Fruit fly (Drosophila melanogaster): ENCODE data around the gene Coq4.

Coq4 gene

dm6 chr3L:17430390-17430789, 3.0 kb downstream of the Coq4 start:
- TF ChIP-seq CG11504 (tag; optimal IDR thresholded peaks at IDR 0.05) (no peak), bigmax (GFP tag; optimal IDR thresholded peaks at IDR 0.05) (no peak), CG17829 (tag; optimal IDR thresholded peaks at IDR 0.05) (no peak), CG1233 (GFP tag; optimal IDR thresholded peaks at IDR 0.05) (no peak), tap (tag; optimal IDR thresholded peaks at IDR 0.05) (no peak), CG10267 (tag; optimal IDR thresholded peaks at IDR 0.05) (no peak), inv (GFP tag; IDR thresholded peaks at IDR 0.05; ENCODE audit: partially characterized antibody) (no peak), Blimp-1 (GFP tag; optimal IDR thresholded peaks at IDR 0.05) (peak; percentile 18), CG34224 (GFP tag; IDR thresholded peaks at IDR 0.05; ENCODE audit: partially characterized antibody) (no peak), Oaz (GFP tag; IDR thresholded peaks at IDR 0.05) (no peak), MBD-R2 (GFP tag; IDR thresholded peaks at IDR 0.05) (no peak), CG30431 (GFP tag; optimal IDR thresholded peaks at IDR 0.05) (no peak), row (GFP tag; IDR thresholded peaks at IDR 0.05) (no peak), CG8388 (GFP tag; optimal IDR thresholded peaks at IDR 0.05) (no peak), C15 (GFP tag; IDR thresholded peaks at IDR 0.05) (no peak), CG11398 (GFP tag; optimal IDR thresholded peaks at IDR 0.05) (no peak), Mrtf (GFP tag; IDR thresholded peaks at IDR 0.05) (no peak), chinmo (GFP tag; IDR thresholded peaks at IDR 0.05; ENCODE audit: partially characterized antibody) (peak; percentile 87; the same call in 3 of the 4 replicates), CG2712 (tag; optimal IDR thresholded peaks at IDR 0.05) (no peak), zfh2 (GFP tag; optimal IDR thresholded peaks at IDR 0.05) (no peak), sd (tag; optimal IDR thresholded peaks at IDR 0.05) (peak; percentile 61), Rfx (GFP tag; IDR thresholded peaks at IDR 0.05) (peak; percentile 5; the same call in 1 of the 2 replicates), Fer2 (tag; optimal IDR thresholded peaks at IDR 0.05) (no peak), rib (GFP tag; IDR thresholded peaks at IDR 0.05) (peak; percentile 43; the same call in 1 of the 2 replicates), CG11093 (GFP tag; IDR thresholded peaks at IDR 0.05) (no peak), Sox102F (GFP tag; optimal IDR thresholded peaks at IDR 0.05) (no peak), CG10959 (GFP tag; IDR thresholded peaks at IDR 0.05) (no peak), CoRest (tag; optimal IDR thresholded peaks at IDR 0.05) (no peak), CkIIα-i1 (GFP tag; IDR thresholded peaks at IDR 0.05) (no peak), sc (optimal IDR thresholded peaks at IDR 0.05) (no peak), sc (GFP tag; optimal IDR thresholded peaks at IDR 0.05) (no peak), NK7.1 (GFP tag; optimal IDR thresholded peaks at IDR 0.05) (no peak), Hr78 (GFP tag; optimal IDR thresholded peaks at IDR 0.05) (peak in 1 of 2 experiments; percentile 75), CG2129 (GFP tag; IDR thresholded peaks at IDR 0.05; ENCODE audit: partially characterized antibody) (no peak), sisA (GFP tag; IDR thresholded peaks at IDR 0.05) (no peak), nom (GFP tag; optimal IDR thresholded peaks at IDR 0.05) (no peak), CG6272 (GFP tag; IDR thresholded peaks at IDR 0.05) (no peak), zf30C (GFP tag; optimal IDR thresholded peaks at IDR 0.05) (no peak), hbn (GFP tag; IDR thresholded peaks at IDR 0.05; ENCODE audit: partially characterized antibody) (no peak), Dbx (GFP tag; IDR thresholded peaks at IDR 0.05) (no peak), Sry-β (GFP tag; optimal IDR thresholded peaks at IDR 0.05) (no peak), tio (GFP tag; optimal IDR thresholded peaks at IDR 0.05) (no peak), dan (GFP tag; IDR thresholded peaks at IDR 0.05) (no peak), mld (GFP tag; IDR thresholded peaks at IDR 0.05; ENCODE audit: partially characterized antibody) (no peak), Nf-YA (GFP tag; IDR thresholded peaks at IDR 0.05) (no peak), vvl (GFP tag; IDR thresholded peaks at IDR 0.05) (peak; percentile 13; the same call in 1 of the 2 replicates), CG16813 (GFP tag; IDR thresholded peaks at IDR 0.05; ENCODE audit: partially characterized antibody) (no peak), HLH4C (GFP tag; IDR thresholded peaks at IDR 0.05; ENCODE audit: partially characterized antibody) (0 out of 3 replicates have a peak, but pooled peaks have one; percentile 29), D19A (tag; optimal IDR thresholded peaks at IDR 0.05) (no peak), Atf6 (GFP tag; IDR thresholded peaks at IDR 0.05) (no peak; the same call in 1 of the 2 replicates), fru (optimal IDR thresholded peaks at IDR 0.05) (no peak)
